Worm (Caenorhabditis elegans): ENCODE measurements around the gene srh-265.

The srh-265 gene

ce11 chrV:15401856-15402314, 14.2 kb upstream of the srh-265 start, which contains the start of gene fbxa-135:
Gene fbxa-135 (plus strand): TSS chrV:15402264.
- TF ChIP-seq che-1 (tag; optimal IDR thresholded peaks at IDR 0.05), result no peak
- no peak for TF ChIP-seq Y22D7AL.16 (tag; optimal IDR thresholded peaks at IDR 0.05)
- no peak for TF ChIP-seq ceh-19 (GFP tag; optimal IDR thresholded peaks at IDR 0.05)
- TF ChIP-seq ref-2 (tag; optimal IDR thresholded peaks at IDR 0.05), result no peak
- no peak for TF ChIP-seq madf-2 (tag; optimal IDR thresholded peaks at IDR 0.05)
- no peak for TF ChIP-seq sox-4 (tag; optimal IDR thresholded peaks at IDR 0.05)
- TF ChIP-seq pax-1 (tag; optimal IDR thresholded peaks at IDR 0.05), result no peak
- no peak for TF ChIP-seq F13H6.1 (tag; optimal IDR thresholded peaks at IDR 0.05)
- no peak for TF ChIP-seq ceh-18 (tag; optimal IDR thresholded peaks at IDR 0.05)
- no peak for TF ChIP-seq nhr-232 (tag; optimal IDR thresholded peaks at IDR 0.05)
- no peak for TF ChIP-seq pag-3 (tag; optimal IDR thresholded peaks at IDR 0.05; ENCODE audit: borderline replicate concordance)
- no peak for TF ChIP-seq ceh-2 (tag; optimal IDR thresholded peaks at IDR 0.05)
- no peak for TF ChIP-seq mec-3 (tag; optimal IDR thresholded peaks at IDR 0.05; ENCODE audit: borderline replicate concordance)
- TF ChIP-seq ceh-14 (tag; optimal IDR thresholded peaks at IDR 0.05), result no peak
- TF ChIP-seq ztf-16 (tag; optimal IDR thresholded peaks at IDR 0.05), result no peak

ce11 chrV:15404859-15405258, 11.2 kb upstream of the srh-265 start, which contains the start of gene srh-258:
Gene srh-258 (plus strand): TSS chrV:15405159.
- no peak for TF ChIP-seq C08G9.2 (tag; optimal IDR thresholded peaks at IDR 0.05)
- no peak for TF ChIP-seq ceh-24 (tag; optimal IDR thresholded peaks at IDR 0.05)
- TF ChIP-seq K02D7.2 (tag; optimal IDR thresholded peaks at IDR 0.05), result no peak
- no peak for TF ChIP-seq ceh-18 (tag; optimal IDR thresholded peaks at IDR 0.05)
- TF ChIP-seq hlh-13 (GFP tag; optimal IDR thresholded peaks at IDR 0.05), result no peak
- no peak for TF ChIP-seq che-1 (tag; optimal IDR thresholded peaks at IDR 0.05)
- no peak for TF ChIP-seq ztf-16 (tag; optimal IDR thresholded peaks at IDR 0.05)
- no peak for TF ChIP-seq unc-86 (tag; optimal IDR thresholded peaks at IDR 0.05)
- TF ChIP-seq nhr-11 (tag; optimal IDR thresholded peaks at IDR 0.05), result no peak
- TF ChIP-seq unc-42 (tag; optimal IDR thresholded peaks at IDR 0.05), result no peak
- TF ChIP-seq ets-4 (tag; optimal IDR thresholded peaks at IDR 0.05), result no peak
- no peak for TF ChIP-seq pat-9 (tag; optimal IDR thresholded peaks at IDR 0.05)

- TF ChIP-seq dmd-4 (tag; optimal IDR thresholded peaks at IDR 0.05; ENCODE audit: borderline replicate concordance) (no peak), sdc-2 (tag; optimal IDR thresholded peaks at IDR 0.05) (no peak), pat-9 (tag; optimal IDR thresholded peaks at IDR 0.05) (no peak), ceh-2 (tag; optimal IDR thresholded peaks at IDR 0.05) (no peak), ahr-1 (tag; optimal IDR thresholded peaks at IDR 0.05) (no peak), dve-1 (tag; optimal IDR thresholded peaks at IDR 0.05) (no peak), unc-42 (tag; optimal IDR thresholded peaks at IDR 0.05) (no peak), che-1 (tag; optimal IDR thresholded peaks at IDR 0.05) (no peak), madf-2 (tag; optimal IDR thresholded peaks at IDR 0.05) (no peak)
These were observed 9.1 kb upstream of the srh-265 start, which contains the start of gene srh-257 for ce11 chrV:15406928-15407327. Gene srh-257 (plus strand): TSS chrV:15407228.

ce11 chrV:15412625-15413024, 3.4 kb upstream of the srh-265 start, which contains the start of gene srbc-63:
Gene srbc-63 (minus strand): TSS chrV:15412725.
- no peak for TF ChIP-seq ceh-9 (tag; optimal IDR thresholded peaks at IDR 0.05)
- no peak for TF ChIP-seq ceh-30 (tag; optimal IDR thresholded peaks at IDR 0.05)
- no peak for TF ChIP-seq ama-1 (optimal IDR thresholded peaks at IDR 0.05)
- no peak for TF ChIP-seq sox-2 (GFP tag; IDR thresholded peaks at IDR 0.05)
- no peak for TF ChIP-seq F13H6.1 (tag; optimal IDR thresholded peaks at IDR 0.05)
- no peak for TF ChIP-seq ceh-48 (tag; optimal IDR thresholded peaks at IDR 0.05)
- TF ChIP-seq ets-4 (tag; optimal IDR thresholded peaks at IDR 0.05), result no peak
- no peak for TF ChIP-seq unc-42 (tag; optimal IDR thresholded peaks at IDR 0.05)
- TF ChIP-seq pqm-1 (tag; optimal IDR thresholded peaks at IDR 0.05), result no peak
- no peak for TF ChIP-seq unc-3 (GFP tag; conservative IDR thresholded peaks at IDR 0.05)
- TF ChIP-seq unc-3 (tag; optimal IDR thresholded peaks at IDR 0.05), result no peak
- no peak for TF ChIP-seq dve-1 (tag; optimal IDR thresholded peaks at IDR 0.05)
- no peak for TF ChIP-seq sox-4 (tag; optimal IDR thresholded peaks at IDR 0.05)
- no peak for TF ChIP-seq npax-4 (tag; optimal IDR thresholded peaks at IDR 0.05)
- no peak for TF ChIP-seq elt-2 (tag; optimal IDR thresholded peaks at IDR 0.05)
- TF ChIP-seq ttx-3 (tag; optimal IDR thresholded peaks at IDR 0.05), result no peak
- TF ChIP-seq pag-3 (tag; optimal IDR thresholded peaks at IDR 0.05; ENCODE audit: borderline replicate concordance), result no peak
- no peak for TF ChIP-seq hlh-6 (tag; optimal IDR thresholded peaks at IDR 0.05)
- TF ChIP-seq K09A11.1 (tag; optimal IDR thresholded peaks at IDR 0.05; ENCODE audit: insufficient read depth), result no peak
- TF ChIP-seq lin-11 (tag; optimal IDR thresholded peaks at IDR 0.05), result no peak
- TF ChIP-seq ahr-1 (tag; optimal IDR thresholded peaks at IDR 0.05), result no peak

Measured in whole organism, late embryonic.